Worm (Caenorhabditis elegans) whole organism, L3 larva: ENCODE data around the gene cyp-29A2.
A peak's percentile ranks its signal among the peaks of the same experiment; 100 is the strongest.

Experiments used
- ZK546.5 ChIP-seq: sonication (generic microtip); optimal IDR thresholded peaks from 2 replicates; lab custom pipeline; 2017; ENCODE audit warnings: missing biosample characterization, missing genetic modification characterization
- aly-2 ChIP-seq: fragments of 150-350 bp; optimal IDR thresholded peaks from 2 replicates; lab custom pipeline; 2014; ENCODE audit warnings: missing biosample characterization, missing genetic modification characterization
- ama-1 ChIP-seq: fragments of 150-350 bp; optimal IDR thresholded peaks from 2 replicates; lab custom pipeline; 2018
- ceh-28 ChIP-seq: fragments of 150-350 bp; optimal IDR thresholded peaks from 2 replicates; lab custom pipeline; 2014; ENCODE audit warnings: missing biosample characterization, missing genetic modification reagents, missing genetic modification characterization
- ceh-82 ChIP-seq: fragments of 150-350 bp; optimal IDR thresholded peaks from 2 replicates; lab custom pipeline; 2014; ENCODE audit warnings: missing biosample characterization, missing genetic modification characterization
- ceh-9 ChIP-seq: sonication (generic microtip); optimal IDR thresholded peaks from 2 replicates; lab custom pipeline; 2018; ENCODE audit warnings: missing biosample characterization, missing genetic modification characterization
- daf-12 ChIP-seq: fragments of 150-350 bp; optimal IDR thresholded peaks from 2 replicates; lab custom pipeline; 2014; ENCODE audit warnings: missing biosample characterization, missing genetic modification reagents, missing genetic modification characterization
- egl-27 ChIP-seq: sonication (generic microtip); optimal IDR thresholded peaks from 4 replicates; lab custom pipeline; 2017; ENCODE audit warnings: missing biosample characterization, missing genetic modification reagents, missing genetic modification characterization
- egl-5 ChIP-seq: fragments of 150-350 bp; optimal IDR thresholded peaks from 2 replicates; lab custom pipeline; 2017; ENCODE audit warnings: missing biosample characterization, missing genetic modification reagents, missing genetic modification characterization, inconsistent platforms
- elt-2 ChIP-seq: sonication (generic microtip); optimal IDR thresholded peaks from 2 replicates; lab custom pipeline; 2016; ENCODE audit warnings: missing genetic modification reagents, mild to moderate bottlenecking, missing genetic modification characterization, missing compliant biosample characterization
- elt-3 ChIP-seq, 3 experiments: fragments of 150-350 bp in 1 of 3; sonication (generic microtip) in 2 of 3; optimal IDR thresholded peaks; 2 replicates in 2 of 3; 4 replicates in 1 of 3; lab custom pipeline; 2014 to 2017; ENCODE audit warnings: missing biosample characterization in 3 of 3, missing genetic modification characterization in 3 of 3
- eor-1 ChIP-seq, 2 experiments: fragments of 150-350 bp; optimal IDR thresholded peaks; 2 replicates each; lab custom pipeline; 2014 to 2018; ENCODE audit warnings: missing biosample characterization in 2 of 2, missing genetic modification characterization in 2 of 2
- fkh-10 ChIP-seq: sonication (generic microtip); optimal IDR thresholded peaks from 2 replicates; lab custom pipeline; 2017; ENCODE audit warnings: missing biosample characterization, missing genetic modification reagents, missing genetic modification characterization
- fkh-2 ChIP-seq: fragments of 150-350 bp; optimal IDR thresholded peaks from 2 replicates; lab custom pipeline; 2014; ENCODE audit warnings: missing biosample characterization, missing genetic modification reagents, missing genetic modification characterization
- fos-1 ChIP-seq: fragments of 150-350 bp; optimal IDR thresholded peaks from 2 replicates; lab custom pipeline; 2014; ENCODE audit warnings: missing biosample characterization, missing genetic modification characterization
- jun-1 ChIP-seq: fragments of 150-350 bp; optimal IDR thresholded peaks from 2 replicates; lab custom pipeline; 2014; ENCODE audit warnings: missing biosample characterization, missing genetic modification reagents, missing genetic modification characterization
- lin-15B ChIP-seq: fragments of 150-350 bp; optimal IDR thresholded peaks from 2 replicates; lab custom pipeline; 2014; ENCODE audit warnings: missing biosample characterization, missing genetic modification characterization
- lin-39 ChIP-seq: fragments of 150-350 bp; optimal IDR thresholded peaks from 2 replicates; lab custom pipeline; 2018; ENCODE audit warnings: missing biosample characterization, missing genetic modification reagents, missing genetic modification characterization
- lsy-12 ChIP-seq: sonication (generic microtip); optimal IDR thresholded peaks from 2 replicates; lab custom pipeline; 2016; ENCODE audit warnings: mild to moderate bottlenecking, missing genetic modification characterization, missing compliant biosample characterization
- mdl-1 ChIP-seq: fragments of 150-350 bp; optimal IDR thresholded peaks from 2 replicates; lab custom pipeline; 2014; ENCODE audit warnings: missing biosample characterization, missing genetic modification characterization
- mml-1 ChIP-seq: fragments of 150-350 bp; sonication (generic microtip); optimal IDR thresholded peaks from 3 replicates; lab custom pipeline; 2014; ENCODE audit warnings: missing biosample characterization, missing genetic modification characterization
- nfya-1 ChIP-seq: sonication (generic microtip); optimal IDR thresholded peaks from 2 replicates; lab custom pipeline; 2017; ENCODE audit warnings: missing genetic modification characterization, mild to moderate bottlenecking, missing compliant biosample characterization, antibody characterized with exemption, moderate library complexity; ENCODE audit not compliant: insufficient read depth
- nhr-11 ChIP-seq: fragments of 150-350 bp; optimal IDR thresholded peaks from 2 replicates; lab custom pipeline; 2014; ENCODE audit warnings: missing biosample characterization, missing genetic modification characterization
- nhr-12 ChIP-seq: fragments of 150-350 bp; optimal IDR thresholded peaks from 2 replicates; lab custom pipeline; 2014; ENCODE audit warnings: missing biosample characterization, missing genetic modification characterization
- nhr-23 ChIP-seq: fragments of 150-350 bp; optimal IDR thresholded peaks from 2 replicates; lab custom pipeline; 2014; ENCODE audit warnings: missing biosample characterization, missing genetic modification reagents, missing genetic modification characterization
- nhr-237 ChIP-seq: fragments of 150-350 bp; optimal IDR thresholded peaks from 2 replicates; lab custom pipeline; 2014; ENCODE audit warnings: missing biosample characterization, missing genetic modification characterization
- nhr-25 ChIP-seq: sonication (generic microtip); optimal IDR thresholded peaks from 2 replicates; lab custom pipeline; 2017; ENCODE audit warnings: missing biosample characterization, missing genetic modification characterization
- nhr-43 ChIP-seq: sonication (generic microtip); optimal IDR thresholded peaks from 2 replicates; lab custom pipeline; 2016; ENCODE audit warnings: mild to moderate bottlenecking, missing genetic modification characterization, missing compliant biosample characterization; ENCODE audit not compliant: poor library complexity, severe bottlenecking
- nhr-67 ChIP-seq: fragments of 150-350 bp; optimal IDR thresholded peaks from 2 replicates; lab custom pipeline; 2014; ENCODE audit warnings: missing biosample characterization, missing genetic modification characterization
- nhr-76 ChIP-seq: fragments of 150-350 bp; sonication (generic microtip); optimal IDR thresholded peaks from 5 replicates; lab custom pipeline; 2014; ENCODE audit warnings: missing biosample characterization, missing genetic modification characterization
- nhr-77 ChIP-seq: fragments of 150-350 bp; optimal IDR thresholded peaks from 2 replicates; lab custom pipeline; 2014; ENCODE audit warnings: missing biosample characterization, missing genetic modification characterization
- pha-4 ChIP-seq: fragments of 150-350 bp; optimal IDR thresholded peaks from 2 replicates; lab custom pipeline; 2014; ENCODE audit warnings: missing biosample characterization, missing genetic modification reagents, missing genetic modification characterization
- pqm-1 ChIP-seq: fragments of 150-350 bp; optimal IDR thresholded peaks from 2 replicates; lab custom pipeline; 2017; ENCODE audit warnings: missing biosample characterization, missing genetic modification characterization, inconsistent platforms
- sea-2 ChIP-seq: fragments of 150-350 bp; sonication (generic microtip); optimal IDR thresholded peaks from 4 replicates; lab custom pipeline; 2014; ENCODE audit warnings: missing biosample characterization, missing genetic modification reagents, missing genetic modification characterization
- skn-1 ChIP-seq: fragments of 150-350 bp; optimal IDR thresholded peaks from 2 replicates; lab custom pipeline; 2014; ENCODE audit warnings: missing biosample characterization, missing genetic modification characterization
- tbx-2 ChIP-seq: sonication (generic microtip); optimal IDR thresholded peaks from 2 replicates; lab custom pipeline; 2016; ENCODE audit warnings: mild to moderate bottlenecking, missing genetic modification characterization, missing compliant biosample characterization
- unc-39 ChIP-seq: sonication (generic microtip); optimal IDR thresholded peaks from 4 replicates; lab custom pipeline; 2017; ENCODE audit warnings: missing biosample characterization, missing genetic modification characterization
- unc-62 ChIP-seq: fragments of 150-350 bp; sonication (generic microtip); optimal IDR thresholded peaks from 4 replicates; lab custom pipeline; 2014; ENCODE audit warnings: missing biosample characterization, missing genetic modification reagents, missing genetic modification characterization
- zag-1 ChIP-seq: fragments of 150-350 bp; optimal IDR thresholded peaks from 2 replicates; lab custom pipeline; 2014; ENCODE audit warnings: missing biosample characterization, missing genetic modification characterization
- ztf-11 ChIP-seq: fragments of 150-350 bp; optimal IDR thresholded peaks from 2 replicates; lab custom pipeline; 2014; ENCODE audit warnings: missing biosample characterization, missing genetic modification characterization
- ztf-4 ChIP-seq: fragments of 150-350 bp; optimal IDR thresholded peaks from 2 replicates; lab custom pipeline; 2014; ENCODE audit warnings: missing biosample characterization, missing genetic modification characterization

Gene cyp-29A2

ce11 chrV:11216137-11216536 is 1.2 kb upstream of the cyp-29A2 start:
- no peak for TF ChIP-seq aly-2
- no peak for TF ChIP-seq elt-3 (tag; optimal IDR thresholded peaks at IDR 0.05; lab: Kevin White, UChicago)
- TF ChIP-seq nfya-1 (tag; lab: Kevin White, UChicago) = no peak
- TF ChIP-seq egl-27 (tag; lab: Kevin White, UChicago) = no peak
- TF ChIP-seq nhr-11 (tag; lab: Kevin White, UChicago) = no peak
- no peak for TF ChIP-seq ZK546.5
- TF ChIP-seq nhr-76 (tag; lab: Kevin White, UChicago) = no peak
- TF ChIP-seq elt-2 (tag; lab: Kevin White, UChicago) = no peak
- no peak for TF ChIP-seq ama-1 (lab: Kevin White, UChicago)
- TF ChIP-seq zag-1 (tag; lab: Kevin White, UChicago) = no peak
- TF ChIP-seq nhr-67 (tag; lab: Kevin White, UChicago) = no peak
- no peak for TF ChIP-seq unc-39 (tag; lab: Kevin White, UChicago)
- no peak for TF ChIP-seq fos-1 (tag; lab: Kevin White, UChicago)
- TF ChIP-seq ceh-82 (tag; lab: Kevin White, UChicago) = no peak
- no peak for TF ChIP-seq mml-1 (tag; lab: Kevin White, UChicago)

- TF ChIP-seq lsy-12 (tag; lab: Kevin White, UChicago) (no peak), ceh-9 (tag; lab: Kevin White, UChicago) (no peak), nhr-67 (tag; lab: Kevin White, UChicago) (no peak), daf-12 (tag; lab: Kevin White, UChicago) (no peak), skn-1 (tag; lab: Kevin White, UChicago) (no peak), egl-27 (tag; lab: Kevin White, UChicago) (no peak), ztf-11 (no peak), fkh-2 (no peak), lin-39 (tag; lab: Kevin White, UChicago) (no peak), unc-39 (tag; lab: Kevin White, UChicago) (no peak), lin-15B (no peak), pqm-1 (tag; lab: Kevin White, UChicago) (no peak), egl-5 (tag; lab: Kevin White, UChicago) (no peak), nfya-1 (tag; lab: Kevin White, UChicago) (no peak), ZK546.5 (no peak), ztf-4 (tag; lab: Kevin White, UChicago) (no peak), eor-1 (tag; optimal IDR thresholded peaks at IDR 0.05; lab: Kevin White, UChicago) (no peak)
Measured at ce11 chrV:11220415-11220814, 3.0 kb downstream of the cyp-29A2 start.

ce11 chrV:11220936-11221335 is 3.6 kb downstream of the cyp-29A2 start, which contains the start of gene T19B10.2:
T19B10.2 (plus strand) TSS chrV:11221302.
- TF ChIP-seq nhr-23 (tag; lab: Kevin White, UChicago) = peak; percentile 76
- TF ChIP-seq unc-62 (GFP tag; lab: Kevin White, UChicago) = no peak
- no peak for TF ChIP-seq mdl-1 (tag; lab: Kevin White, UChicago)

- TF ChIP-seq elt-2 (tag; lab: Kevin White, UChicago) (no peak), nhr-25 (no peak), zag-1 (tag; lab: Kevin White, UChicago) (no peak), fkh-2 (no peak), nhr-76 (tag; lab: Kevin White, UChicago) (no peak), nhr-23 (tag; lab: Kevin White, UChicago) (no peak), ztf-11 (no peak), fkh-10 (GFP tag; lab: Kevin White, UChicago) (no peak), mml-1 (tag; lab: Kevin White, UChicago) (no peak), lin-39 (tag; lab: Kevin White, UChicago) (no peak)
- TF ChIP-seq, all 47 proteins: peak for 0
Measured at ce11 chrV:11223698-11224097, 6.3 kb downstream of the cyp-29A2 start.

- no peak for TF ChIP-seq nhr-237
- TF ChIP-seq sea-2 (GFP tag; lab: Kevin White, UChicago) = no peak
- no peak for TF ChIP-seq zag-1 (tag; lab: Kevin White, UChicago)
- TF ChIP-seq nhr-67 (tag; lab: Kevin White, UChicago) = no peak
- no peak for TF ChIP-seq nhr-43 (tag; lab: Kevin White, UChicago)
- no peak for TF ChIP-seq ceh-9 (tag; lab: Kevin White, UChicago)
- peak; percentile 40 for TF ChIP-seq nhr-23 (tag; lab: Kevin White, UChicago)
- TF ChIP-seq nhr-77 (tag; lab: Kevin White, UChicago) = no peak
- TF ChIP-seq ceh-28 (tag; lab: Kevin White, UChicago) = no peak
- peak; percentile 62 for TF ChIP-seq pha-4 (tag; lab: Kevin White, UChicago)
- no peak for TF ChIP-seq fkh-10 (GFP tag; lab: Kevin White, UChicago)
- TF ChIP-seq nhr-25 = peak; percentile 21
- peak; percentile 69 for TF ChIP-seq ama-1 (lab: Kevin White, UChicago)
- peak; percentile 4 for TF ChIP-seq lin-39 (tag; lab: Kevin White, UChicago)
- peak; percentile 23 for TF ChIP-seq elt-2 (tag; lab: Kevin White, UChicago)
- peak; percentile 33 for TF ChIP-seq lsy-12 (tag; lab: Kevin White, UChicago)
- no peak for TF ChIP-seq ZK546.5
- TF ChIP-seq nfya-1 (tag; lab: Kevin White, UChicago) = peak; percentile 15
- TF ChIP-seq ztf-4 (tag; lab: Kevin White, UChicago) = no peak
- TF ChIP-seq tbx-2 = peak; percentile 1
- TF ChIP-seq jun-1 (tag; lab: Kevin White, UChicago) = no peak
- TF ChIP-seq nhr-12 = no peak
Measured at ce11 chrV:11225981-11226380, 8.6 kb downstream of the cyp-29A2 start, which contains the start of gene bgal-1. bgal-1 (minus strand) TSS chrV:11226018.
